Fruit fly (Drosophila melanogaster): Measurements from ENCODE around the gene CG3437.

Gene CG3437

DNA sequence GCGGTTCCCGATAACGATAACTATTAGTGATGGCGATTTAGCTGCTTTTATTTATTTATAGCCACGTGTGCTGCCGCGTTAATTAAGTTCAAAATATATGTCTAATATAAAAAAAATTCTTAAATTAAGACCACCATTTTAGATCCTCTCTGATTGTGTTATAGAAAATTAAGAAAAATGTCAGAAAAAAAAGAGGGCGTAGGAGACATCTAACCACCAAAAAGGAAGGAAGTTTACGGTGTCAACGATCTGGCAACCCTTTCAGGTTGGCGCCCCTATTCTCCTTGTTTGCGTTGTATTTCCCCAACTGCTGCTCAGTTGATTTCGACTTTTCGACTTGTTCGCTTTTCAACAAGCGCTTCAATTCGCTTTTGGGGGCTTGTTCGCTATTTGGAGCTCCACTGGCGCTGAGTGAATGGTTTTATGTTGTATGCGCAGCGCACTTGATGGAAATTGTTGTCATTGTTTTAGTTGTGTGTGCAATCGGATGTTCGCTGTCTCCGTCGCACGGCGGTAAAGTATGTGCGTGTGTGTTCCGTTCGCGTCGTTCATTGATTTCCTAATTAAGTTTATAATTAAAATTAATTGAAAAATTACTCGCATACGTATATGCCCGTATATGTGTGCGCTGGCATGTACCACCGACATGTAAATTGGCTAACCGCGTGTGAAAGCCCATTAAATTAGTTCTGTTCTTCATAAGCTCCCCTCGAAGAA is 3.5 kb upstream of the CG3437 start, which contains the start of the genes CG3434 and CG44838:
CG3434 (minus strand) TSS at position 25 of the 717 bp plus-strand sequence.
CG44838 (plus strand) TSS at position 276 of the 717 bp plus-strand sequence.
- TF ChIP-seq CG17801 (GFP tag; optimal IDR thresholded peaks at IDR 0.05; ENCODE audit: partially characterized antibody), result peak; percentile 82

dm6 chr3L:9456389-9456788 is 1.1 kb downstream of the CG3437 start:
- TF ChIP-seq CG17801 (GFP tag; optimal IDR thresholded peaks at IDR 0.05; ENCODE audit: partially characterized antibody), result no peak

DNA sequence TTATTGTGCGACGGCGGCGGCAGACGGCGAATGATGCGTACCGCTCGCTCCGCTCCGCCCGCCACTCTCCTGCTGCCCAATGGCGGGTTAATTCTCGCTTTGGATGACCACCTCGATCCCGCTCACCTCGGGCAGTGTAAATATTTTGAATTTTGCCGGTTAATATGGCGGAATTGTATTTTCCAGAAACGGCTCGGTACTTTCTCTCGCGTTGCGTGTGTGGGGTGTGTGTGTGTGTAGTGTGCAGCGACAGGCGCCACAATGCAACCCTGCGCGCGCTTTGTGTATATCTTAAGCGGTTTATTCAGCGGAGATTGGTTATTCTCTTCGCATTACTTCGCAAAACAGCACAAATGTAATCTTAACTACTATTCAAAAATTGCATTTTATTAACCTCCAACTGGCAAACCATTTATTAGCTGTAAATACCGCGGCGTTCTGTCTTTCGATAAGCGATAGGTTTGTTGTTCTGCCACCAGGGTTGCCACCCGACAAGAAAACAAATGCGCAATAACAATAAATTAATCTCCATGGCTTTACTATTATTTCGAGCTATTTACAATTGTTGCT is 1.6 kb downstream of the CG3437 start, which contains the start of the genes phol and CG3552:
phol (minus strand) TSS at position 463 of the 570 bp plus-strand sequence.
CG3552 (plus strand) TSS at position 500 of the 570 bp plus-strand sequence.
- TF ChIP-seq CG17801 (GFP tag; optimal IDR thresholded peaks at IDR 0.05; ENCODE audit: partially characterized antibody), result peak; percentile 9

dm6 chr3L:9452422-9452821 is 5.0 kb downstream of the CG3437 start:
- no peak for TF ChIP-seq CG17801 (GFP tag; optimal IDR thresholded peaks at IDR 0.05; ENCODE audit: partially characterized antibody)

dm6 chr3L:9451522-9452118 is 5.8 kb downstream of the CG3437 start, which contains the start of the genes CG3448 and ghi:
Gene CG3448, minus strand, starts transcription at chr3L:9451572.
Gene ghi, plus strand, starts transcription at chr3L:9451876.
- TF ChIP-seq CG17801 (GFP tag; optimal IDR thresholded peaks at IDR 0.05; ENCODE audit: partially characterized antibody), result peak; percentile 73

dm6 chr3L:9447239-9447777 is 10.2 kb downstream of the CG3437 start:
- peak; percentile 39 for TF ChIP-seq CG17801 (GFP tag; optimal IDR thresholded peaks at IDR 0.05; ENCODE audit: partially characterized antibody)

DNA sequence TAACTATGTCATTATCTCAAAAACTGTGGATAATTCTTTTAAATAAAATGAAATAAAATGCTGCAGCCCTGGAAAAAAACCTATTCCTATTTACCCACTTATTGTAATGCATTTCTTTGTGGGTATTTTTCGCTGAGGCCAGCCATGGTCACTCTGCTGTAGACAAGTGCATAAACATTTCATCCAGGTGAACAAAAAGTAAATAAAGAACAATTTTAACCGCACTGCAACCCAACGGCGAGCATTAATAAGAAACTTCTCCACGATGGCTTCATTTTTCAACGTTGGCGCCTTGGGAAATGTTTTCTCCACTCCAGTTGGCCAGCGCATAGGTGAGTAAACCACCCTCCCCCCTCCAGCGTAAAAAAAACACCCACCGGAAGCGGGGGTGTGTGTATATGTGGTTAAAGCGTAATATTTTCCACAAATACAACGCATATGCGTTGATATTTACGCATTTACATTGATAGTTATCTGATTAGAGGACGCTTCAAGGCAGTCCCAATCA is 10.7 kb downstream of the CG3437 start, which contains the start of gene CG3529:
CG3529 (plus strand) TSS at position 134 of the 508 bp plus-strand sequence.
- peak; percentile 10 for TF ChIP-seq CG17801 (GFP tag; optimal IDR thresholded peaks at IDR 0.05; ENCODE audit: partially characterized antibody)

dm6 chr3L:9442625-9443282 is 14.7 kb downstream of the CG3437 start, which contains the start of gene Srg3:
Gene Srg3, plus strand, starts transcription at chr3L:9443232.
- no peak for TF ChIP-seq CG17801 (GFP tag; optimal IDR thresholded peaks at IDR 0.05; ENCODE audit: partially characterized antibody)

- TF ChIP-seq CG17801 (GFP tag; optimal IDR thresholded peaks at IDR 0.05; ENCODE audit: partially characterized antibody), result peak; percentile 22
These were observed 15.5 kb downstream of the CG3437 start, which contains the start of the genes Bet3 and Nf-YA for dm6 chr3L:9441907-9442479. Gene Bet3, minus strand, starts transcription at chr3L:9442267. Gene Nf-YA, minus strand, starts transcription at chr3L:9442267.

dm6 chr3L:9438858-9439257 is 18.6 kb downstream of the CG3437 start:
- TF ChIP-seq CG17801 (GFP tag; optimal IDR thresholded peaks at IDR 0.05; ENCODE audit: partially characterized antibody), result no peak

DNA sequence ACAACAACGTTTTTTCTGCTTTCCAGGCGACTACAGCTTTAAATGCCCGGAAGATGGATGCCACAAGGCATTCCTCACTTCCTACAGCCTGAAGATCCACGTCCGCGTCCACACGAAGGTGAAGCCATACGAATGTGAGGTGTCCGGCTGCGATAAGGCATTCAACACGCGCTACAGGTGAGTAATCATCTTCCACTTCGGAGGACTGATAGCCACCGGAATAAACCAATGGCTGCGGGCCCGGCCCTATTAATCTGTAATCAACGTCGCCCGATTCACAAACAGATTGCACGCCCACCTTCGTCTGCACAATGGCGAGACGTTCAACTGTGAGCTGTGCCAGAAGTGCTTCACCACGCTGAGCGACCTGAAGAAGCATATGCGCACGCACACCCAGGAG is 21.6 kb downstream of the CG3437 start:
- no peak for TF ChIP-seq CG17801 (GFP tag; optimal IDR thresholded peaks at IDR 0.05; ENCODE audit: partially characterized antibody)

- peak; percentile 18 for TF ChIP-seq CG17801 (GFP tag; optimal IDR thresholded peaks at IDR 0.05; ENCODE audit: partially characterized antibody)
These were observed 22.2 kb downstream of the CG3437 start, which contains the start of gene CG42526 for dm6 chr3L:9435315-9435714. Gene CG42526, minus strand, starts transcription at chr3L:9435399.

DNA sequence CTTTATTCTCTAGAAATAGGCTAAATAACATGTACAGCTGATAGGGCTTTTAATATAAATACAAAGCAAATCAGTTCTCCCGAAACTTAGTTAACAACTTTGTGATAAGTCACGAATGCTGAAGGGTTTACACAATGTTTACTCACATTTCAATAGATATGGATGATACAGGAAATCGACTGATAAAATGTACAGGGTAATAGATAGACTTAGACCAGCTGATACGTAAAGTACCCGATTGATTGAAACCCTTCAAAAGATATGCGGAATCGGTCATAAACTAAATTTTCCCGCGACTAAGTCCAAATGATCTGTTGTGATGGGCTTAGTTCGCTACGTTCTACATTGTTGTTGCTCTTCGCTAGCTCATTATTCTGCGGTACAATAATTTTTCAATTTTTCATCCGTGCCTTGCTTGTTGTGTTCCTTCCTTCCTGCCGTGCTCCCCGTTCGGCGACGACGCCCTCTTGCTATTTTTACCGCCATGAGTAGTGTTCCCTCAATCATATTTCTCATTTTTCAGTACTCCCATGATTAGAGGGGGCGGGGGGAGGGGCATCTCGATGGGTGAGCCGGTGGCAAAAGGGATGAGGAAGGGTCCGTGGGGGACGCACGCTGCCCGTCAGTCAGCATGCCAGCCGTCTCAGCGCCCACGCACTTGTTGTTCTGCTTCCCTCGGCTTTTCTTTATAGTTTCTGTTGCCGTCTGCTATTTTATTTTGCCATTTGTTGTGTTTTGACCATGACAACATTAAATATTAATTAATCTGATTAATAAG is 24.5 kb downstream of the CG3437 start:
- TF ChIP-seq CG17801 (GFP tag; optimal IDR thresholded peaks at IDR 0.05; ENCODE audit: partially characterized antibody), result no peak
